Worm (Caenorhabditis elegans) whole organism, L1 larva: Measurements from ENCODE around the gene hrpa-2.

ENCODE experiments used
- alr-1 ChIP-seq: fragments of 200-800 bp; sonication (Bioruptor generic); optimal IDR thresholded peaks from 2 replicates; lab custom pipeline; 2018; ENCODE audit warnings: borderline replicate concordance, mild to moderate bottlenecking, missing genetic modification characterization, missing compliant biosample characterization
- aly-2 ChIP-seq: fragments of 150-350 bp; optimal IDR thresholded peaks from 2 replicates; lab custom pipeline; 2014; ENCODE audit warnings: missing biosample characterization, missing genetic modification characterization
- ceh-8 ChIP-seq: fragments of 200-800 bp; sonication (Bioruptor generic); optimal IDR thresholded peaks from 2 replicates; lab custom pipeline; 2018; ENCODE audit warnings: mild to moderate bottlenecking, missing genetic modification characterization, moderate library complexity, missing compliant biosample characterization
- ceh-88 ChIP-seq: fragments of 200-800 bp; sonication (Bioruptor generic); IDR thresholded peaks from 2 replicates; pipeline ENCODE4 v1.3.6; 2022; ENCODE audit warnings: missing genetic modification characterization, missing compliant biosample characterization
- ceh-90 ChIP-seq: sonication (generic microtip); optimal IDR thresholded peaks from 2 replicates; lab custom pipeline; 2016; ENCODE audit warnings: missing genetic modification characterization, missing compliant biosample characterization
- dpl-1 ChIP-seq, 3 experiments: fragments of 150-350 bp in 2 of 3; sonication (generic microtip) in 1 of 3; optimal IDR thresholded peaks; 2 replicates each; lab custom pipeline; 2014 to 2017; ENCODE audit warnings: missing biosample characterization in 3 of 3, missing genetic modification characterization in 3 of 3, missing genetic modification reagents in 3 of 3
- egl-13 ChIP-seq: sonication (generic microtip); optimal IDR thresholded peaks from 2 replicates; lab custom pipeline; 2016; ENCODE audit warnings: missing genotype, missing genetic modification reagents, missing genetic modification characterization, missing compliant biosample characterization
- egl-27 ChIP-seq, 2 experiments: fragments of 150-350 bp in 1 of 2; sonication (generic microtip); optimal IDR thresholded peaks; 3 replicates each; lab custom pipeline; 2017 to 2018; ENCODE audit warnings: missing biosample characterization in 2 of 2, missing genetic modification characterization in 2 of 2, missing genetic modification reagents in 2 of 2
- elt-3 ChIP-seq, 6 experiments: fragments of 150-350 bp in 1 of 6; sonication (generic microtip); optimal IDR thresholded peaks; 2 replicates each; lab custom pipeline; 2017 to 2018; ENCODE audit warnings: missing biosample characterization in 6 of 6, missing genetic modification characterization in 6 of 6, inconsistent platforms in 1 of 6
- fkh-8 ChIP-seq: sonication (generic microtip); optimal IDR thresholded peaks from 2 replicates; lab custom pipeline; 2016; ENCODE audit warnings: mild to moderate bottlenecking, missing genetic modification characterization, missing compliant biosample characterization
- mab-9 ChIP-seq: fragments of 200-800 bp; sonication (Bioruptor generic); IDR thresholded peaks from 2 replicates; pipeline ENCODE4 v1.3.6; 2022; ENCODE audit warnings: missing genetic modification reagents, missing genetic modification characterization, missing compliant biosample characterization
- nhr-76 ChIP-seq: sonication (generic microtip); optimal IDR thresholded peaks from 2 replicates; lab custom pipeline; 2017; ENCODE audit warnings: missing biosample characterization, missing genetic modification characterization
- pax-3 ChIP-seq: fragments of 200-800 bp; sonication (Bioruptor generic); optimal IDR thresholded peaks from 2 replicates; lab custom pipeline; 2018; ENCODE audit warnings: mild to moderate bottlenecking, missing genetic modification characterization, moderate library complexity, missing compliant biosample characterization
- snpc-4 ChIP-seq: fragments of 150-350 bp; optimal IDR thresholded peaks from 2 replicates; lab custom pipeline; 2014; ENCODE audit warnings: missing biosample characterization, missing genetic modification characterization
- sox-4 ChIP-seq: sonication (generic microtip); optimal IDR thresholded peaks from 2 replicates; lab custom pipeline; 2016; ENCODE audit warnings: missing genetic modification characterization, missing compliant biosample characterization
- tbx-2 ChIP-seq: sonication (generic microtip); optimal IDR thresholded peaks from 2 replicates; lab custom pipeline; 2016; ENCODE audit warnings: missing genetic modification characterization, missing compliant biosample characterization
- unc-30 ChIP-seq: sonication (generic microtip); optimal IDR thresholded peaks from 2 replicates; lab custom pipeline; 2017; ENCODE audit warnings: missing biosample characterization, missing genetic modification characterization
- unc-62 ChIP-seq: fragments of 150-350 bp; optimal IDR thresholded peaks from 2 replicates; lab custom pipeline; 2014; ENCODE audit warnings: missing biosample characterization, missing genetic modification reagents, missing genetic modification characterization
- ztf-11 ChIP-seq, 2 experiments: sonication (generic microtip); optimal IDR thresholded peaks; 2 replicates each; lab custom pipeline; 2016 to 2017; ENCODE audit warnings: missing genetic modification characterization in 2 of 2, missing biosample characterization in 1 of 2, missing compliant biosample characterization in 1 of 2

The hrpa-2 gene

ce11 chrX:5265356-5265755 is 49.2 kb downstream of the hrpa-2 start:
- TF ChIP-seq alr-1 (tag; lab: Kevin White, UChicago) (no peak), egl-13 (tag; lab: Kevin White, UChicago) (no peak), mab-9 (GFP tag; lab: Robert Waterston, UW) (no peak), ceh-88 (no peak), aly-2 (no peak), sox-4 (tag; lab: Kevin White, UChicago) (no peak), nhr-76 (no peak), pax-3 (tag; lab: Kevin White, UChicago) (no peak), ceh-8 (GFP tag; lab: Kevin White, UChicago) (no peak), tbx-2 (tag; lab: Kevin White, UChicago) (no peak), dpl-1 (GFP tag; optimal IDR thresholded peaks at IDR 0.05; lab: Kevin White, UChicago) (no peak), ztf-11 (tag; optimal IDR thresholded peaks at IDR 0.05; lab: Kevin White, UChicago) (no peak), elt-3 (tag; optimal IDR thresholded peaks at IDR 0.05; lab: Kevin White, UChicago) (no peak), egl-27 (tag; optimal IDR thresholded peaks at IDR 0.05; lab: Kevin White, UChicago) (no peak), fkh-8 (tag; lab: Kevin White, UChicago) (no peak), ceh-90 (tag; lab: Kevin White, UChicago) (no peak), snpc-4 (tag; lab: Kevin White, UChicago) (no peak), unc-62 (GFP tag; lab: Kevin White, UChicago) (no peak)

- TF ChIP-seq elt-3 (tag; optimal IDR thresholded peaks at IDR 0.05; lab: Kevin White, UChicago) = peak in 1 of 6 experiments; percentile 2
- no peak for TF ChIP-seq tbx-2 (tag; lab: Kevin White, UChicago)
- TF ChIP-seq unc-30 (tag; lab: Kevin White, UChicago) = no peak
Measured at ce11 chrX:5268062-5268461, 51.9 kb downstream of the hrpa-2 start.
